Fruit fly (Drosophila melanogaster) whole organism, embryonic: ENCODE data around the gene Ugt49B2.

Experiments
- ATbp ChIP-seq: fragments of 200-800 bp; sonication (Bioruptor generic); optimal IDR thresholded peaks from 2 replicates; lab custom pipeline; 2017; ENCODE audit warnings: missing biosample characterization, mild to moderate bottlenecking, missing genetic modification characterization, missing genetic modification reagents
- Awh ChIP-seq: fragments of 200-800 bp; sonication (Bioruptor generic); IDR thresholded peaks from 2 replicates; pipeline ENCODE4, ENCODE4 v1.3.6; 2022; ENCODE audit warnings: missing biosample characterization, missing genetic modification characterization
- Bdp1 ChIP-seq: fragments of 200-800 bp; sonication (Bioruptor generic); optimal IDR thresholded peaks from 3 replicates; lab custom pipeline; 2016; ENCODE audit warnings: missing biosample characterization, missing genetic modification characterization
- CG11093 ChIP-seq: fragments of 200-800 bp; sonication (Bioruptor generic); IDR thresholded peaks from 3 replicates; pipeline ENCODE4 v1.3.6; 2022; ENCODE audit warnings: missing biosample characterization, missing genetic modification characterization
- CG11695 ChIP-seq: fragments of 200-800 bp; sonication (Bioruptor generic); IDR thresholded peaks from 3 replicates; pipeline ENCODE4 v1.3.6; 2022; ENCODE audit warnings: missing biosample characterization, missing genetic modification characterization
- CG12071 ChIP-seq: fragments of 200-800 bp; sonication (Bioruptor generic); optimal IDR thresholded peaks from 3 replicates; lab custom pipeline; 2018; ENCODE audit warnings: missing biosample characterization, mild to moderate bottlenecking, missing genetic modification characterization
- CG1233 ChIP-seq: fragments of 200-800 bp; sonication (Bioruptor generic); optimal IDR thresholded peaks from 4 replicates; lab custom pipeline; 2018; ENCODE audit warnings: missing biosample characterization, mild to moderate bottlenecking, missing genetic modification characterization
- CG14710 ChIP-seq: fragments of 200-800 bp; sonication (Bioruptor generic); optimal IDR thresholded peaks from 3 replicates; lab custom pipeline; 2019; ENCODE audit warnings: missing biosample characterization, mild to moderate bottlenecking, missing genetic modification characterization, moderate library complexity
- CG17361 ChIP-seq: fragments of 200-800 bp; sonication (Bioruptor generic); IDR thresholded peaks from 3 replicates; pipeline ENCODE4 v1.3.6; 2022; ENCODE audit warnings: missing biosample characterization, missing genetic modification characterization
- CG17829 ChIP-seq: fragments of 200-800 bp; optimal IDR thresholded peaks from 2 replicates; lab custom pipeline; 2019; ENCODE audit warnings: missing biosample characterization, mild to moderate bottlenecking, missing genetic modification characterization, moderate library complexity
- CG17912 ChIP-seq: fragments of 200-800 bp; sonication (Bioruptor generic); optimal IDR thresholded peaks from 2 replicates; lab custom pipeline; 2018; ENCODE audit warnings: missing biosample characterization, mild to moderate bottlenecking, missing genetic modification characterization
- CG2712 ChIP-seq: fragments of 200-800 bp; optimal IDR thresholded peaks from 3 replicates; lab custom pipeline; 2019; ENCODE audit warnings: missing biosample characterization, mild to moderate bottlenecking, missing genetic modification characterization, moderate library complexity
- CG3995 ChIP-seq: fragments of 200-800 bp; sonication (Bioruptor generic); optimal IDR thresholded peaks from 3 replicates; lab custom pipeline; 2016; ENCODE audit warnings: missing biosample characterization, missing genetic modification characterization
- CG4282 ChIP-seq: fragments of 200-800 bp; sonication (Bioruptor generic); optimal IDR thresholded peaks from 2 replicates; lab custom pipeline; 2016; ENCODE audit warnings: missing biosample characterization, missing genetic modification characterization
- CG4617 ChIP-seq: fragments of 200-800 bp; sonication (Bioruptor generic); optimal IDR thresholded peaks from 3 replicates; lab custom pipeline; 2016; ENCODE audit warnings: missing biosample characterization, missing genetic modification characterization, borderline replicate concordance
- CG8478 ChIP-seq: fragments of >200 bp; optimal IDR thresholded peaks from 2 replicates; lab custom pipeline; 2018
- CG9817 ChIP-seq: fragments of 200-800 bp; sonication (Bioruptor generic); optimal IDR thresholded peaks from 2 replicates; lab custom pipeline; 2018; ENCODE audit warnings: missing biosample characterization, mild to moderate bottlenecking, missing genetic modification characterization, moderate library complexity
- D ChIP-seq, 2 experiments: fragments of 200-800 bp in 1 of 2; fragments of >200 bp in 1 of 2; sonication (Bioruptor generic) in 1 of 2; optimal IDR thresholded peaks; 2 replicates in 1 of 2; 3 replicates in 1 of 2; lab custom pipeline; 2017; ENCODE audit warnings: mild to moderate bottlenecking in 1 of 2, missing biosample characterization in 1 of 2, missing genetic modification characterization in 1 of 2, missing genetic modification reagents in 1 of 2
- Dfd ChIP-seq, 2 experiments: fragments of >200 bp; optimal IDR thresholded peaks; 2 replicates each; lab custom pipeline; 2017; ENCODE audit warnings: missing biosample characterization in 2 of 2, missing genetic modification characterization in 2 of 2
- Dip2 ChIP-seq: fragments of 200-800 bp; sonication (Bioruptor generic); IDR thresholded peaks from 2 replicates; pipeline ENCODE4 v1.3.6; 2022; ENCODE audit warnings: missing biosample characterization, missing genetic modification characterization
- Dp ChIP-seq: fragments of 200-800 bp; sonication (Bioruptor generic); optimal IDR thresholded peaks from 2 replicates; lab custom pipeline; 2018; ENCODE audit warnings: missing biosample characterization, mild to moderate bottlenecking, missing genetic modification characterization, moderate library complexity
- Dref ChIP-seq: fragments of 200-800 bp; sonication (Bioruptor generic); IDR thresholded peaks from 2 replicates; pipeline ENCODE4 v1.3.6; 2022; ENCODE audit warnings: missing biosample characterization, missing genetic modification characterization
- Ets97D ChIP-seq: fragments of 200-800 bp; sonication (Bioruptor generic); optimal IDR thresholded peaks from 3 replicates; lab custom pipeline; 2016; ENCODE audit warnings: missing biosample characterization, missing genetic modification characterization
- Hey ChIP-seq: fragments of 200-800 bp; sonication (Bioruptor generic); optimal IDR thresholded peaks from 3 replicates; lab custom pipeline; 2018; ENCODE audit warnings: missing biosample characterization, mild to moderate bottlenecking, missing genetic modification characterization
- Lhr ChIP-seq: fragments of 200-800 bp; sonication (Bioruptor generic); optimal IDR thresholded peaks from 3 replicates; lab custom pipeline; 2017; ENCODE audit warnings: mild to moderate bottlenecking, missing biosample characterization, missing genetic modification reagents, missing genetic modification characterization
- Max ChIP-seq: fragments of 200-800 bp; sonication (Bioruptor generic); optimal IDR thresholded peaks from 2 replicates; lab custom pipeline; 2016; ENCODE audit warnings: missing biosample characterization, mild to moderate bottlenecking, missing genetic modification characterization
- Nf-YB ChIP-seq: fragments of 200-800 bp; sonication (Bioruptor generic); optimal IDR thresholded peaks from 3 replicates; lab custom pipeline; 2019; ENCODE audit warnings: missing biosample characterization, mild to moderate bottlenecking, missing genetic modification characterization, moderate library complexity
- Optix ChIP-seq: fragments of 200-800 bp; sonication (Bioruptor generic); IDR thresholded peaks from 3 replicates; pipeline ENCODE4 v1.3.6; 2022; ENCODE audit warnings: missing biosample characterization, missing genetic modification characterization
- Rx ChIP-seq: fragments of 200-800 bp; sonication (Bioruptor generic); IDR thresholded peaks from 2 replicates; pipeline ENCODE4 v1.3.6; 2022; ENCODE audit warnings: missing biosample characterization, missing genetic modification characterization
- Scr ChIP-seq: fragments of 200-800 bp; sonication (Bioruptor generic); IDR thresholded peaks from 2 replicates; pipeline ENCODE4 v1.3.6; 2022; ENCODE audit warnings: missing biosample characterization, missing genetic modification characterization; ENCODE audit not compliant: partially characterized antibody
- amos ChIP-seq: fragments of 200-800 bp; sonication (Bioruptor generic); IDR thresholded peaks from 2 replicates; pipeline ENCODE4 v1.3.6; 2022; ENCODE audit warnings: missing biosample characterization, missing genetic modification characterization; ENCODE audit not compliant: partially characterized antibody
- ash1 ChIP-seq: fragments of 200-800 bp; sonication (Bioruptor generic); optimal IDR thresholded peaks from 2 replicates; lab custom pipeline; 2018; ENCODE audit warnings: missing biosample characterization, mild to moderate bottlenecking, missing genetic modification characterization
- br ChIP-seq: fragments of >200 bp; optimal IDR thresholded peaks from 2 replicates; lab custom pipeline; 2017
- cg ChIP-seq: fragments of 200-800 bp; sonication (Bioruptor generic); optimal IDR thresholded peaks from 3 replicates; lab custom pipeline; 2019; ENCODE audit warnings: missing biosample characterization, mild to moderate bottlenecking, missing genetic modification characterization, moderate library complexity
- crol ChIP-seq: fragments of 200-800 bp; sonication (Bioruptor generic); IDR thresholded peaks from 2 replicates; pipeline ENCODE4 v1.3.6; 2022; ENCODE audit warnings: missing biosample characterization, missing genetic modification characterization
- danr ChIP-seq: fragments of 200-800 bp; sonication (Bioruptor generic); IDR thresholded peaks from 2 replicates; pipeline ENCODE4 v1.3.6; 2022; ENCODE audit warnings: missing biosample characterization, missing genetic modification characterization
- dimm ChIP-seq: fragments of 200-800 bp; sonication (Bioruptor generic); IDR thresholded peaks from 2 replicates; pipeline ENCODE4 v1.3.6; 2022; ENCODE audit warnings: missing biosample characterization, missing genetic modification characterization
- dmrt11E ChIP-seq: fragments of 200-800 bp; sonication (Bioruptor generic); optimal IDR thresholded peaks from 3 replicates; lab custom pipeline; 2018; ENCODE audit warnings: missing biosample characterization, mild to moderate bottlenecking, missing genetic modification characterization, moderate library complexity
- dmrt99B ChIP-seq: fragments of 200-800 bp; sonication (Bioruptor generic); optimal IDR thresholded peaks from 2 replicates; lab custom pipeline; 2018; ENCODE audit warnings: missing biosample characterization, mild to moderate bottlenecking, missing genetic modification characterization, moderate library complexity
- emc ChIP-seq: fragments of 200-800 bp; sonication (Bioruptor generic); optimal IDR thresholded peaks from 2 replicates; lab custom pipeline; 2016; ENCODE audit warnings: missing biosample characterization, missing genetic modification characterization
- fu2 ChIP-seq: fragments of 200-800 bp; sonication (Bioruptor generic); optimal IDR thresholded peaks from 2 replicates; lab custom pipeline; 2016; ENCODE audit warnings: missing biosample characterization, missing genetic modification characterization
- gcm2 ChIP-seq: fragments of 200-800 bp; sonication (Bioruptor generic); optimal IDR thresholded peaks from 2 replicates; lab custom pipeline; 2016; ENCODE audit warnings: missing biosample characterization, missing genetic modification characterization
- hbn ChIP-seq: fragments of 200-800 bp; sonication (Bioruptor generic); IDR thresholded peaks from 2 replicates; pipeline ENCODE4 v1.3.6; 2022; ENCODE audit warnings: missing biosample characterization, missing genetic modification characterization; ENCODE audit not compliant: partially characterized antibody
- hth ChIP-seq: fragments of >200 bp; optimal IDR thresholded peaks from 2 replicates; lab custom pipeline; 2017; ENCODE audit warnings: inconsistent platforms
- lilli ChIP-seq: fragments of 200-800 bp; sonication (Bioruptor generic); optimal IDR thresholded peaks from 3 replicates; lab custom pipeline; 2016; ENCODE audit warnings: missing biosample characterization, missing genetic modification characterization
- mirr ChIP-seq: fragments of 200-800 bp; sonication (Bioruptor generic); optimal IDR thresholded peaks from 3 replicates; lab custom pipeline; 2018; ENCODE audit warnings: missing biosample characterization, mild to moderate bottlenecking, missing genetic modification characterization
- nau ChIP-seq: fragments of 200-800 bp; sonication (Bioruptor generic); optimal IDR thresholded peaks from 3 replicates; lab custom pipeline; 2017; ENCODE audit warnings: missing biosample characterization, mild to moderate bottlenecking, missing genetic modification characterization, missing genetic modification reagents
- twi ChIP-seq: fragments of 200-800 bp; optimal IDR thresholded peaks from 2 replicates; lab custom pipeline; 2019; ENCODE audit warnings: missing biosample characterization, mild to moderate bottlenecking, missing genetic modification characterization, moderate library complexity
- vvl ChIP-seq: fragments of 200-800 bp; sonication (Bioruptor generic); IDR thresholded peaks from 2 replicates; pipeline ENCODE4 v1.3.6; 2022; ENCODE audit warnings: missing biosample characterization, missing genetic modification characterization
- zfh2 ChIP-seq: fragments of 200-800 bp; sonication (Bioruptor generic); optimal IDR thresholded peaks from 2 replicates; lab custom pipeline; 2016; ENCODE audit warnings: missing biosample characterization, missing genetic modification characterization

The Ugt49B2 gene

DNA sequence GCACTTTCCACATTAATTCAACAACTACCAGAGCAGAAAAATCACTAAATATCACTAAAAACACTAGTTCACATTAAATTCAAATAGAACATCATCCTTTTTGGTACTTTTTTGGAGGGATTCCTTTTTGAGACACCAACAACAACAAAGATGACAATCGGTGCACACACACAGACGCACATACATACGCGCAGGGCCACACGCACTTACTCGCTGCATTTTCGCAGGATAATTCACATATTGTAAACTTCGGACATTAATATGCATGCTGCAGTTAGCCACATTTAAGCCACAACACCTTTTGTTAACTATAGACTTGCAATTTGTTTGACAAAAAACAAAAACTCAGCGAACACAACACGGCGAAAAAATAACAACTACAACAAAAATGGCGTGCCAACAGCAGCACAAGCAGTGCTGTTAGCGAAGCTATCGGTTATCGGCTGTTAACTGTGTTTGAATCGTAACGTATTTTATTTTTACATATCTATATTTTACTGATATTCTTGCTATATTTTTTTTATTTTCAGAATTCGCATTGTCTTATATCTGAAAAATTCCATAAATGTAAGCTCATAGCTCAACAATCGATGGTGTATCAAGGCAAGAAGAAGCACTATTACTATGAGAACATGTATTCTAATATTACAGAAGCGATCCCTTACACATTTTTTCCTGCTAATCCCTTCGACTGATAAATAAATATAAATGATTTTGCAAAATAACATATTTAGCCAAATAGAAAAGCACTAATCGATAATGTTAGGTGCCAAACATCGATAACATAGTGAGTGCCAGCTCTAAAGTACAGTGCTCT is 40.0 kb downstream of the Ugt49B2 start (continued):
- no peak for TF ChIP-seq Awh (GFP tag; lab: Robert Waterston, UW)
- TF ChIP-seq Nf-YB (GFP tag; lab: Kevin White, UChicago), result no peak
- TF ChIP-seq Scr (GFP tag; lab: Robert Waterston, UW), result peak; percentile 79
- TF ChIP-seq CG9817 (tag; lab: Kevin White, UChicago), result no peak
- no peak for TF ChIP-seq Optix
- TF ChIP-seq CG2712 (tag; lab: Kevin White, UChicago), result peak; percentile 4
- TF ChIP-seq CG11093 (GFP tag; lab: Robert Waterston, UW), result no peak
- TF ChIP-seq Dip2 (GFP tag; lab: Robert Waterston, UW), result no peak
- no peak for TF ChIP-seq br
- no peak for TF ChIP-seq emc (GFP tag; lab: Kevin White, UChicago)
- TF ChIP-seq dmrt11E (tag; lab: Kevin White, UChicago), result no peak
- no peak for TF ChIP-seq crol (GFP tag; lab: Robert Waterston, UW)
- TF ChIP-seq gcm2 (GFP tag; lab: Kevin White, UChicago), result no peak
- no peak for TF ChIP-seq mirr (GFP tag; lab: Kevin White, UChicago)
- TF ChIP-seq CG11695 (GFP tag; lab: Robert Waterston, UW), result 0 out of 3 replicates have a peak, but pooled peaks have one; percentile 13
- no peak for TF ChIP-seq Dfd (GFP tag; optimal IDR thresholded peaks at IDR 0.05; lab: Kevin White, UChicago)
- peak; percentile 82 for TF ChIP-seq cg (GFP tag; lab: Kevin White, UChicago)
- no peak for TF ChIP-seq CG12071 (GFP tag; lab: Kevin White, UChicago)
- peak; percentile 5 for TF ChIP-seq lilli (GFP tag; lab: Kevin White, UChicago)
- TF ChIP-seq CG14710 (tag; lab: Kevin White, UChicago), result peak; percentile 33
- TF ChIP-seq Hey (tag; lab: Kevin White, UChicago), result no peak
- TF ChIP-seq Ets97D (GFP tag; lab: Kevin White, UChicago), result no peak
- TF ChIP-seq CG8478, result no peak
- TF ChIP-seq hth (lab: Kevin White, UChicago), result no peak
- no peak for TF ChIP-seq CG17829 (tag; lab: Kevin White, UChicago)
- TF ChIP-seq Max (GFP tag; lab: Kevin White, UChicago), result no peak
- TF ChIP-seq Dp (GFP tag; lab: Kevin White, UChicago), result peak; percentile 10
- TF ChIP-seq ash1 (GFP tag; lab: Kevin White, UChicago), result no peak
- TF ChIP-seq CG17912 (GFP tag; lab: Kevin White, UChicago), result no peak
- TF ChIP-seq danr (GFP tag; lab: Robert Waterston, UW), result no peak
- no peak for TF ChIP-seq dimm (GFP tag; lab: Robert Waterston, UW)
- TF ChIP-seq CG17361 (GFP tag; lab: Robert Waterston, UW), result no peak
- no peak for TF ChIP-seq Lhr (GFP tag; lab: Kevin White, UChicago)
- TF ChIP-seq CG4282 (GFP tag; lab: Kevin White, UChicago), result no peak
- TF ChIP-seq zfh2 (GFP tag; lab: Kevin White, UChicago), result no peak
- TF ChIP-seq Bdp1 (GFP tag; lab: Kevin White, UChicago), result no peak
- TF ChIP-seq fu2, result no peak
- TF ChIP-seq vvl (GFP tag; lab: Robert Waterston, UW), result no peak
- TF ChIP-seq CG1233 (GFP tag; lab: Kevin White, UChicago), result no peak
- no peak for TF ChIP-seq dmrt99B (tag; lab: Kevin White, UChicago)
- TF ChIP-seq Rx (GFP tag; lab: Robert Waterston, UW), result no peak
- TF ChIP-seq CG4617, result peak; percentile 85
- TF ChIP-seq twi, result no peak
- TF ChIP-seq CG3995 (GFP tag; lab: Kevin White, UChicago), result peak; percentile 53
- peak; percentile 74 for TF ChIP-seq amos (GFP tag; lab: Robert Waterston, UW)
- TF ChIP-seq ATbp (GFP tag; lab: Kevin White, UChicago), result no peak
- TF ChIP-seq Dref, result peak; percentile 76
- no peak for TF ChIP-seq nau (GFP tag; lab: Kevin White, UChicago)
- no peak for TF ChIP-seq D (optimal IDR thresholded peaks at IDR 0.05; lab: Kevin White, UChicago)
- no peak for TF ChIP-seq D (GFP tag; optimal IDR thresholded peaks at IDR 0.05; lab: Kevin White, UChicago)
- TF ChIP-seq hbn (GFP tag; lab: Robert Waterston, UW), result peak; percentile 61
